Worm (Caenorhabditis elegans) whole organism, L2 larva: ENCODE data around the gene F39D8.3.

Experiments used
- ZK546.5 ChIP-seq: sonication (generic microtip); optimal IDR thresholded peaks from 2 replicates; lab custom pipeline; 2017; ENCODE audit warnings: missing biosample characterization, missing genetic modification characterization
- aly-2 ChIP-seq: fragments of 150-350 bp; optimal IDR thresholded peaks from 2 replicates; lab custom pipeline; 2014; ENCODE audit warnings: missing biosample characterization, missing genetic modification characterization
- ama-1 ChIP-seq: fragments of 150-350 bp; optimal IDR thresholded peaks from 2 replicates; lab custom pipeline; 2018; ENCODE audit warnings: inconsistent platforms
- fos-1 ChIP-seq: fragments of 150-350 bp; optimal IDR thresholded peaks from 2 replicates; lab custom pipeline; 2014; ENCODE audit warnings: missing biosample characterization, missing genetic modification characterization
- mdl-1 ChIP-seq, 2 experiments: fragments of 150-350 bp in 1 of 2; sonication (generic microtip) in 1 of 2; optimal IDR thresholded peaks; 2 replicates each; lab custom pipeline; 2017; ENCODE audit warnings: missing biosample characterization in 2 of 2, missing genetic modification characterization in 2 of 2
- nhr-12 ChIP-seq: fragments of 150-350 bp; optimal IDR thresholded peaks from 2 replicates; lab custom pipeline; 2014; ENCODE audit warnings: missing biosample characterization, missing genetic modification characterization
- nhr-237 ChIP-seq: fragments of 150-350 bp; optimal IDR thresholded peaks from 2 replicates; lab custom pipeline; 2014; ENCODE audit warnings: missing biosample characterization, missing genetic modification characterization
- nhr-25 ChIP-seq: fragments of 150-350 bp; sonication (generic microtip); optimal IDR thresholded peaks from 3 replicates; lab custom pipeline; 2014; ENCODE audit warnings: missing biosample characterization, missing genetic modification characterization
- peb-1 ChIP-seq: fragments of 150-350 bp; optimal IDR thresholded peaks from 2 replicates; lab custom pipeline; 2014; ENCODE audit warnings: missing biosample characterization, missing genetic modification characterization
- sem-4 ChIP-seq: fragments of 150-350 bp; optimal IDR thresholded peaks from 2 replicates; lab custom pipeline; 2014; ENCODE audit warnings: missing biosample characterization, missing genetic modification reagents, missing genetic modification characterization
- unc-39 ChIP-seq: fragments of 150-350 bp; optimal IDR thresholded peaks from 2 replicates; lab custom pipeline; 2014; ENCODE audit warnings: missing biosample characterization, missing genetic modification characterization
- unc-62 ChIP-seq: fragments of 150-350 bp; optimal IDR thresholded peaks from 2 replicates; lab custom pipeline; 2014; ENCODE audit warnings: missing biosample characterization, missing genetic modification reagents, missing genetic modification characterization
- zag-1 ChIP-seq: fragments of 150-350 bp; optimal IDR thresholded peaks from 2 replicates; lab custom pipeline; 2014; ENCODE audit warnings: missing biosample characterization, missing genetic modification characterization

- no peak for TF ChIP-seq sem-4 (tag; lab: Kevin White, UChicago)
- TF ChIP-seq unc-62 (GFP tag; lab: Kevin White, UChicago): no peak
- TF ChIP-seq zag-1: no peak
- no peak for TF ChIP-seq aly-2 (tag; lab: Kevin White, UChicago)
- no peak for TF ChIP-seq mdl-1 (tag; optimal IDR thresholded peaks at IDR 0.05; lab: Kevin White, UChicago)
- no peak for TF ChIP-seq nhr-25 (tag; lab: Kevin White, UChicago)
- no peak for TF ChIP-seq nhr-12 (tag; lab: Kevin White, UChicago)
- TF ChIP-seq peb-1 (tag; lab: Kevin White, UChicago): no peak
- TF ChIP-seq nhr-237 (tag; lab: Kevin White, UChicago): no peak
- TF ChIP-seq ama-1 (lab: Kevin White, UChicago): no peak
- TF ChIP-seq fos-1 (tag; lab: Kevin White, UChicago): no peak
- no peak for TF ChIP-seq unc-39 (tag; lab: Kevin White, UChicago)
- TF ChIP-seq ZK546.5: no peak
These were observed 20.9 kb downstream of the F39D8.3 start, which contains the start of gene nkat-3 for ce11 chrX:15441686-15442067.
